Worm (Caenorhabditis elegans) whole organism, L2 larva: ENCODE measurements around the gene arrd-15.

ENCODE experiments used
- C34F6.9 ChIP-seq: fragments of 150-350 bp; optimal IDR thresholded peaks from 2 replicates; lab custom pipeline; 2014; ENCODE audit warnings: missing biosample characterization, missing genetic modification characterization
- F13H6.1 ChIP-seq: sonication (generic microtip); optimal IDR thresholded peaks from 2 replicates; lab custom pipeline; 2016; ENCODE audit warnings: missing genetic modification characterization, missing compliant biosample characterization
- R02D3.7 ChIP-seq: fragments of 150-350 bp; optimal IDR thresholded peaks from 2 replicates; lab custom pipeline; 2014; ENCODE audit warnings: missing biosample characterization, missing genetic modification characterization
- Y55F3AM.14 ChIP-seq: fragments of 200-800 bp; sonication (Bioruptor generic); optimal IDR thresholded peaks from 2 replicates; lab custom pipeline; 2018; ENCODE audit warnings: mild to moderate bottlenecking, missing genetic modification characterization, missing compliant biosample characterization
- ZK546.5 ChIP-seq: sonication (generic microtip); optimal IDR thresholded peaks from 2 replicates; lab custom pipeline; 2017; ENCODE audit warnings: missing biosample characterization, missing genetic modification characterization
- alr-1 ChIP-seq: fragments of 150-350 bp; optimal IDR thresholded peaks from 2 replicates; lab custom pipeline; 2014; ENCODE audit warnings: missing biosample characterization, missing genetic modification characterization
- ama-1 ChIP-seq: fragments of 150-350 bp; optimal IDR thresholded peaks from 2 replicates; lab custom pipeline; 2018; ENCODE audit warnings: inconsistent platforms
- blmp-1 ChIP-seq: sonication (generic microtip); optimal IDR thresholded peaks from 2 replicates; lab custom pipeline; 2017; ENCODE audit warnings: missing genetic modification characterization, mild to moderate bottlenecking, missing compliant biosample characterization, antibody characterized with exemption, moderate library complexity; ENCODE audit not compliant: insufficient read depth
- ceh-16 ChIP-seq: fragments of 150-350 bp; optimal IDR thresholded peaks from 2 replicates; lab custom pipeline; 2014; ENCODE audit warnings: missing biosample characterization, missing genetic modification characterization
- ceh-82 ChIP-seq: fragments of 150-350 bp; optimal IDR thresholded peaks from 2 replicates; lab custom pipeline; 2014; ENCODE audit warnings: missing biosample characterization, missing genetic modification characterization
- crh-2 ChIP-seq: sonication (generic microtip); optimal IDR thresholded peaks from 2 replicates; lab custom pipeline; 2017; ENCODE audit warnings: missing biosample characterization, missing genetic modification characterization
- dmd-4 ChIP-seq: sonication (generic microtip); optimal IDR thresholded peaks from 2 replicates; lab custom pipeline; 2017; ENCODE audit warnings: missing biosample characterization, missing genetic modification characterization
- egl-27 ChIP-seq: sonication (generic microtip); optimal IDR thresholded peaks from 3 replicates; lab custom pipeline; 2017; ENCODE audit warnings: missing biosample characterization, missing genetic modification reagents, missing genetic modification characterization
- elt-1 ChIP-seq: fragments of 150-350 bp; optimal IDR thresholded peaks from 2 replicates; lab custom pipeline; 2014; ENCODE audit warnings: missing biosample characterization, missing genetic modification characterization
- elt-3 ChIP-seq: sonication (generic microtip); optimal IDR thresholded peaks from 2 replicates; lab custom pipeline; 2017; ENCODE audit warnings: missing biosample characterization, missing genetic modification characterization
- fos-1 ChIP-seq: fragments of 150-350 bp; optimal IDR thresholded peaks from 2 replicates; lab custom pipeline; 2014; ENCODE audit warnings: missing biosample characterization, missing genetic modification characterization
- gmeb-1 ChIP-seq: fragments of 150-350 bp; optimal IDR thresholded peaks from 2 replicates; lab custom pipeline; 2014; ENCODE audit warnings: missing biosample characterization, missing genetic modification characterization
- lin-11 ChIP-seq: fragments of 150-350 bp; sonication (generic microtip); optimal IDR thresholded peaks from 2 replicates; lab custom pipeline; 2014; ENCODE audit warnings: missing biosample characterization, missing genetic modification characterization, inconsistent platforms, mixed read lengths
- lin-13 ChIP-seq: fragments of 150-350 bp; optimal IDR thresholded peaks from 2 replicates; lab custom pipeline; 2014; ENCODE audit warnings: missing biosample characterization, missing genetic modification reagents, missing genetic modification characterization
- lin-39 ChIP-seq: fragments of 150-350 bp; optimal IDR thresholded peaks from 2 replicates; lab custom pipeline; 2014; ENCODE audit warnings: missing biosample characterization, missing genetic modification reagents, missing genetic modification characterization
- lsy-2 ChIP-seq, 2 experiments: fragments of 150-350 bp in 1 of 2; sonication (generic microtip) in 1 of 2; optimal IDR thresholded peaks; 2 replicates each; lab custom pipeline; 2014 to 2017; ENCODE audit warnings: missing biosample characterization in 2 of 2, missing genetic modification characterization in 2 of 2
- mab-5 ChIP-seq: fragments of 150-350 bp; optimal IDR thresholded peaks from 2 replicates; lab custom pipeline; 2014; ENCODE audit warnings: missing biosample characterization, missing genetic modification characterization
- mbf-1 ChIP-seq: sonication (generic microtip); optimal IDR thresholded peaks from 2 replicates; lab custom pipeline; 2017; ENCODE audit warnings: missing biosample characterization, missing genetic modification characterization
- mdl-1 ChIP-seq, 2 experiments: fragments of 150-350 bp in 1 of 2; sonication (generic microtip) in 1 of 2; optimal IDR thresholded peaks; 2 replicates each; lab custom pipeline; 2017; ENCODE audit warnings: missing biosample characterization in 2 of 2, missing genetic modification characterization in 2 of 2
- nhr-10 ChIP-seq: sonication (generic microtip); optimal IDR thresholded peaks from 2 replicates; lab custom pipeline; 2017; ENCODE audit warnings: missing biosample characterization, missing genetic modification characterization
- nhr-11 ChIP-seq: fragments of 150-350 bp; optimal IDR thresholded peaks from 2 replicates; lab custom pipeline; 2014; ENCODE audit warnings: missing biosample characterization, missing genetic modification characterization
- nhr-12 ChIP-seq: fragments of 150-350 bp; optimal IDR thresholded peaks from 2 replicates; lab custom pipeline; 2014; ENCODE audit warnings: missing biosample characterization, missing genetic modification characterization
- nhr-129 ChIP-seq: fragments of 150-350 bp; optimal IDR thresholded peaks from 2 replicates; lab custom pipeline; 2014; ENCODE audit warnings: missing biosample characterization, missing genetic modification characterization
- nhr-23 ChIP-seq: fragments of 150-350 bp; optimal IDR thresholded peaks from 2 replicates; lab custom pipeline; 2014; ENCODE audit warnings: missing biosample characterization, missing genetic modification reagents, missing genetic modification characterization
- nhr-237 ChIP-seq: fragments of 150-350 bp; optimal IDR thresholded peaks from 2 replicates; lab custom pipeline; 2014; ENCODE audit warnings: missing biosample characterization, missing genetic modification characterization
- nhr-25 ChIP-seq: fragments of 150-350 bp; sonication (generic microtip); optimal IDR thresholded peaks from 3 replicates; lab custom pipeline; 2014; ENCODE audit warnings: missing biosample characterization, missing genetic modification characterization
- nhr-6 ChIP-seq: fragments of 150-350 bp; optimal IDR thresholded peaks from 2 replicates; lab custom pipeline; 2014; ENCODE audit warnings: missing biosample characterization, missing genetic modification characterization
- peb-1 ChIP-seq: fragments of 150-350 bp; optimal IDR thresholded peaks from 2 replicates; lab custom pipeline; 2014; ENCODE audit warnings: missing biosample characterization, missing genetic modification characterization
- sem-4 ChIP-seq: fragments of 150-350 bp; optimal IDR thresholded peaks from 2 replicates; lab custom pipeline; 2014; ENCODE audit warnings: missing biosample characterization, missing genetic modification reagents, missing genetic modification characterization
- skn-1 ChIP-seq: sonication (generic microtip); optimal IDR thresholded peaks from 2 replicates; lab custom pipeline; 2017; ENCODE audit warnings: missing biosample characterization, missing genetic modification characterization
- sma-3 ChIP-seq: sonication (generic microtip); optimal IDR thresholded peaks from 2 replicates; lab custom pipeline; 2016; ENCODE audit warnings: missing genetic modification reagents, missing genetic modification characterization, missing compliant biosample characterization
- sma-9 ChIP-seq, 2 experiments: fragments of 150-350 bp in 1 of 2; sonication (generic microtip) in 1 of 2; optimal IDR thresholded peaks; 2 replicates each; lab custom pipeline; 2014 to 2016; ENCODE audit warnings: missing genetic modification characterization in 2 of 2, mild to moderate bottlenecking in 1 of 2, missing biosample characterization in 1 of 2, missing compliant biosample characterization in 1 of 2, missing genetic modification reagents in 1 of 2, moderate library complexity in 1 of 2
- snpc-4 ChIP-seq: fragments of 150-350 bp; optimal IDR thresholded peaks from 2 replicates; lab custom pipeline; 2014; ENCODE audit warnings: missing biosample characterization, missing genetic modification characterization
- unc-39 ChIP-seq: fragments of 150-350 bp; optimal IDR thresholded peaks from 2 replicates; lab custom pipeline; 2014; ENCODE audit warnings: missing biosample characterization, missing genetic modification characterization
- unc-55 ChIP-seq: fragments of 150-350 bp; sonication (generic microtip); optimal IDR thresholded peaks from 3 replicates; lab custom pipeline; 2014; ENCODE audit warnings: missing biosample characterization, missing genetic modification reagents, missing genetic modification characterization
- zag-1 ChIP-seq: fragments of 150-350 bp; optimal IDR thresholded peaks from 2 replicates; lab custom pipeline; 2014; ENCODE audit warnings: missing biosample characterization, missing genetic modification characterization
- ztf-11 ChIP-seq: sonication (generic microtip); optimal IDR thresholded peaks from 2 replicates; lab custom pipeline; 2017; ENCODE audit warnings: missing biosample characterization, missing genetic modification characterization

The arrd-15 gene

DNA sequence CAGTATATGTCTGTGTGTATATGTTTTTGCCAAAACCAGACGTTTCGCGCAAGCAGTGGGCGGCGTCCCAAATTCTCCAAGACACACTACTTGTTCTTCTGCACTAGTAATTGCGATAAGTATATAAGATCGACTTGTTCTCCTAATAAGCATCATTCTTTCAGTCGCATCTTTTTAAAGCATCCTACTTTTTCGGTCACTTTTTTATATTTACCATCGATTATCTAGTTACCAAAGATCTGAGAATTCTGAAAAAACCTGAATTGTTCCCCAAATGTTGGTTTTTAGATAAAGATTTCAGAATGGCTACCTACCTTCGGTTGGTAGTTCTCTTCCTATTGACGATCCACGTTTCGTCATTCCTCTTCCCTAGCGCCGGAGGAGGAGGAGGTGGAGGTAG, 32.2 kb downstream of the arrd-15 start, which contains the start of gene grl-25:
grl-25 (plus strand) TSS at position 301 of the 400 bp plus-strand sequence.
- TF ChIP-seq lin-11 (no peak), lin-13 (no peak)

DNA sequence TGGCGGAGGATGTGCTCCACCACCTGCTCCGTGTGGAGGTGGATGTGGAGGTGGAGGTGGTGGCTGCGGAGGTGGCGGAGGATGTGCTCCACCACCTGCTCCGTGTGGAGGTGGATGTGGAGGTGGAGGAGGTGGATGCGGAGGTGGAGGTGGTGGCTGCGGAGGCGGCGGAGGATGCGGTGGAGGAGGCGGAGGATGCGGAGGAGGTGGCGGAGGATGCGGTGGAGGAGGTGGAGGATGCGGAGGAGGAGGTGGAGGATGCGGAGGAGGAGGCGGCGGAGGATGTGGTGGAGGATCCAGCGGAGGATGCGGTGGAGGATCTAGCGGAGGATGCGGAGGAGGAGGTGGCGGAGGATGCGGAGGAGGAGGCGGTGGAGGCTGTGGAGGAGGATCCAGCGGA, 32.7 kb downstream of the arrd-15 start:
- TF ChIP-seq R02D3.7 (tag; lab: Kevin White, UChicago) = no peak
- TF ChIP-seq lin-11 = no peak
- TF ChIP-seq mdl-1 (tag; optimal IDR thresholded peaks at IDR 0.05; lab: Kevin White, UChicago) = no peak
- TF ChIP-seq lin-13 = no peak
- TF ChIP-seq sem-4 (tag; lab: Kevin White, UChicago) = no peak
- no peak for TF ChIP-seq nhr-12
- no peak for TF ChIP-seq unc-39 (tag; lab: Kevin White, UChicago)
- TF ChIP-seq nhr-6 (tag; lab: Kevin White, UChicago) = no peak
- TF ChIP-seq nhr-237 = no peak
- TF ChIP-seq gmeb-1 (tag; lab: Kevin White, UChicago) = no peak
- TF ChIP-seq ZK546.5 = no peak
- TF ChIP-seq peb-1 (tag; lab: Kevin White, UChicago) = no peak
- TF ChIP-seq nhr-10 (tag; lab: Kevin White, UChicago) = no peak
- no peak for TF ChIP-seq lsy-2 (tag; optimal IDR thresholded peaks at IDR 0.05; lab: Kevin White, UChicago)
- TF ChIP-seq elt-1 (tag; lab: Kevin White, UChicago) = no peak
- no peak for TF ChIP-seq ztf-11
- no peak for TF ChIP-seq sma-3 (GFP tag; lab: Kevin White, UChicago)
- TF ChIP-seq mbf-1 = no peak
- no peak for TF ChIP-seq C34F6.9

ce11 chrIII:8964684-8965283, 35.0 kb downstream of the arrd-15 start:
- TF ChIP-seq C34F6.9 = no peak
- TF ChIP-seq lin-11 = no peak
- no peak for TF ChIP-seq ceh-16 (tag; lab: Kevin White, UChicago)
- TF ChIP-seq nhr-12 = no peak
- TF ChIP-seq blmp-1 (tag; lab: Kevin White, UChicago) = no peak
- no peak for TF ChIP-seq ztf-11
- TF ChIP-seq fos-1 (tag; lab: Kevin White, UChicago) = no peak
- TF ChIP-seq nhr-6 (tag; lab: Kevin White, UChicago) = no peak
- no peak for TF ChIP-seq snpc-4 (tag; lab: Kevin White, UChicago)
- no peak for TF ChIP-seq dmd-4 (tag; lab: Kevin White, UChicago)
- TF ChIP-seq sma-9 (GFP tag; optimal IDR thresholded peaks at IDR 0.05; lab: Kevin White, UChicago) = no peak
- TF ChIP-seq sma-9 (tag; optimal IDR thresholded peaks at IDR 0.05; lab: Kevin White, UChicago) = no peak

- no peak for TF ChIP-seq ceh-82 (tag; lab: Kevin White, UChicago)
- no peak for TF ChIP-seq zag-1
- TF ChIP-seq nhr-11 = no peak
- TF ChIP-seq alr-1 (tag; lab: Kevin White, UChicago) = no peak
- peak; percentile 14 for TF ChIP-seq unc-55 (GFP tag; lab: Kevin White, UChicago)
- no peak for TF ChIP-seq ZK546.5
- no peak for TF ChIP-seq fos-1 (tag; lab: Kevin White, UChicago)
- TF ChIP-seq nhr-10 (tag; lab: Kevin White, UChicago) = no peak
These were observed 37.8 kb downstream of the arrd-15 start, which contains the start of the genes bud-13 and rpap-2 for ce11 chrIII:8967639-8968038. Gene bud-13, minus strand, starts transcription at chrIII:8967727. Gene rpap-2, plus strand, starts transcription at chrIII:8967967.

DNA sequence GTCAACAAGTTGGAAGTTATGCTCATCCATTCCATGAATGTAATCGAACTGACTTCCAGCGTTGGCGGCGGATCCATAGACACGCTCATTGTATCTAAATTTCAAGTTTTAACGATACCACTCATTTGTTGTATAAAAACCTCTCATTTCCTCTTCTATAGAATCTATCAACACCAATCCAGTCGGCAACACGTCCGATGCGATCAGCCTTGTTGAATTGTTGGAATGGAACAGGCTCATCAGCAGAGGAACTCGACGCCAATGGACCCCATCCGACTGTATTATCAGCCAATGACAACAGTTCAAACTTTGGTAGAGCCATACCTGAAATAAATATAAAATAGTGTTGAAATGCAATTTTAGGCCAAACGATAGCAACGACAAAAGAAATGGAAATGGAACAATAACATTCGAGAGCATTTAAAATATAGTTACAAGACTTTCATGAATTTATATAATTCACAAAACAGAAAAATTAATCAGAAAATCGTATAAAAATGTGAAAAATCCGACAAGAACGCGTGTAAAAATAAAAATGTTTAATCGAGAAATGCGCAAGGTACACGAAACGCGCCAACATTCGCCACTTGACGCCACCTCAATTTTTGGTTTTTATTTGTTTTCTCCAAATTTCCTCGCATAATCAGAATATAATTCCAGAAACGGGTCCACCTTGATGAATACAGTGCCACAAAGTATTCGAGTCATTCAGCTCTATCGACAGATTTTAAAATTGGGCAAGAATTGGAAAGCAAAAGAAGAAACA, 41.6 kb downstream of the arrd-15 start, which contains the start of the genes eif-3.D and R08D7.4:
eif-3.D (minus strand) TSS at position 324 of the 766 bp plus-strand sequence.
R08D7.4 (plus strand) TSS at position 638 of the 766 bp plus-strand sequence.
- peak; percentile 42 for TF ChIP-seq mab-5 (tag; lab: Kevin White, UChicago)
- TF ChIP-seq nhr-23 = no peak
- TF ChIP-seq ama-1 = no peak
- no peak for TF ChIP-seq sem-4 (tag; lab: Kevin White, UChicago)
- peak; percentile 44 for TF ChIP-seq nhr-25 (tag; lab: Kevin White, UChicago)
- no peak for TF ChIP-seq skn-1 (tag; lab: Kevin White, UChicago)
- TF ChIP-seq lin-11 = peak; percentile 13
- no peak for TF ChIP-seq snpc-4 (tag; lab: Kevin White, UChicago)
- no peak for TF ChIP-seq elt-3 (tag; lab: Kevin White, UChicago)
- TF ChIP-seq lsy-2 (tag; optimal IDR thresholded peaks at IDR 0.05; lab: Kevin White, UChicago) = peak; percentile 71 to 83
- TF ChIP-seq egl-27 (tag; lab: Kevin White, UChicago) = no peak
- TF ChIP-seq nhr-129 (tag; lab: Kevin White, UChicago) = peak; percentile 63
- peak; percentile 38 for TF ChIP-seq sma-9 (GFP tag; optimal IDR thresholded peaks at IDR 0.05; lab: Kevin White, UChicago)
- no peak for TF ChIP-seq sma-9 (tag; optimal IDR thresholded peaks at IDR 0.05; lab: Kevin White, UChicago)
- no peak for TF ChIP-seq lin-39 (tag; lab: Kevin White, UChicago)
- no peak for TF ChIP-seq Y55F3AM.14 (GFP tag; lab: Kevin White, UChicago)
- TF ChIP-seq sma-3 (GFP tag; lab: Kevin White, UChicago) = peak; percentile 8
- TF ChIP-seq nhr-11 = no peak
- TF ChIP-seq crh-2 (tag; lab: Kevin White, UChicago) = peak; percentile 59
- no peak for TF ChIP-seq nhr-237
- TF ChIP-seq F13H6.1 (tag; lab: Kevin White, UChicago) = peak; percentile 48
- no peak for TF ChIP-seq nhr-10 (tag; lab: Kevin White, UChicago)
- TF ChIP-seq gmeb-1 (tag; lab: Kevin White, UChicago) = peak; percentile 72
- peak; percentile 84 for TF ChIP-seq unc-55 (GFP tag; lab: Kevin White, UChicago)
- no peak for TF ChIP-seq fos-1 (tag; lab: Kevin White, UChicago)
- peak; percentile 23 for TF ChIP-seq lin-13
